Worm (Caenorhabditis elegans) whole organism, L4 larva: Measurements from ENCODE around the gene msp-36.

ENCODE experiments used
- ceh-28 ChIP-seq: fragments of 150-350 bp; optimal IDR thresholded peaks from 2 replicates; lab custom pipeline; 2014; ENCODE audit warnings: missing biosample characterization, missing genetic modification reagents, missing genetic modification characterization
- dpl-1 ChIP-seq: fragments of 150-350 bp; optimal IDR thresholded peaks from 2 replicates; lab custom pipeline; 2014; ENCODE audit warnings: missing biosample characterization, missing genetic modification reagents, missing genetic modification characterization
- lin-1 ChIP-seq: fragments of 200-800 bp; sonication (Bioruptor generic); IDR thresholded peaks from 2 replicates; pipeline ENCODE4 v1.3.6; 2022; ENCODE audit warnings: missing genetic modification reagents, missing genetic modification characterization, missing compliant biosample characterization
- madf-5 ChIP-seq, 2 experiments: fragments of 200-800 bp; sonication (Bioruptor generic); IDR thresholded peaks; 2 replicates each; pipeline ENCODE4 v1.3.6; 2022; ENCODE audit warnings: missing compliant biosample characterization in 2 of 2, missing genetic modification characterization in 2 of 2
- unc-39 ChIP-seq: sonication (generic microtip); optimal IDR thresholded peaks from 2 replicates; lab custom pipeline; 2017; ENCODE audit warnings: missing biosample characterization, missing genetic modification characterization

DNA sequence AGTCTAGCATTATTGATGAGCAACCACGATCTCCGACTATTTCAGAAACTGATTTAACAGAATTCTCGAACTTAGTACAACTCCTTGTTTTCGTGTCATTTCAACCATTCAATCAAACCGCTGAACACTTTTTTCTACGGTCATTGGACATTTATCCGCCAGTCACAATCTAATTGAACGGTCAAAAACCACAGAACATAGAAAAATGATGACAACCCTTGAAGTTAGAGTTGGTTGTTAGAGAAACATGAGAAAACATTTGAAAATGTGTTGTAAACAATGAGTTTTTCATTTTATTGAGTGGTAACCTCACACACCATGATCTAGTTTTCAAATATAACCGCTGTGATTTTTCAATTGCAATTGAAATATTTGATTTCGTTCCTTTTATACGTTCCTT, 49.3 kb downstream of the msp-36 start:
- TF ChIP-seq lin-1 (GFP tag; lab: Robert Waterston, UW) (no peak), dpl-1 (GFP tag; lab: Kevin White, UChicago) (no peak), unc-39 (no peak), madf-5 (GFP tag; IDR thresholded peaks at IDR 0.05; lab: Robert Waterston, UW) (no peak), ceh-28 (tag; lab: Kevin White, UChicago) (no peak)
